Fruit fly (Drosophila melanogaster) whole organism, pupa: ENCODE data around the gene CG12560.
A peak's percentile ranks its signal among the peaks of the same experiment; 100 is the strongest.

ENCODE experiments used
- CG10348 ChIP-seq: fragments of 200-800 bp; sonication (Bioruptor generic); IDR thresholded peaks from 2 replicates; pipeline ENCODE4 v1.3.6; 2022; ENCODE audit warnings: missing biosample characterization, missing genetic modification characterization
- CG17806 ChIP-seq: fragments of 200-800 bp; sonication (Bioruptor generic); optimal IDR thresholded peaks from 2 replicates; lab custom pipeline; 2018; ENCODE audit warnings: missing biosample characterization, mild to moderate bottlenecking, missing genetic modification characterization, moderate library complexity
- CG32121 ChIP-seq: fragments of 200-800 bp; sonication (Bioruptor generic); IDR thresholded peaks from 2 replicates; pipeline ENCODE4 v1.3.6; 2022; ENCODE audit warnings: missing biosample characterization, missing genetic modification characterization
- CG8159 ChIP-seq: fragments of 200-800 bp; sonication (Bioruptor generic); optimal IDR thresholded peaks from 3 replicates; lab custom pipeline; 2018; ENCODE audit warnings: missing biosample characterization, mild to moderate bottlenecking, missing genetic modification characterization, moderate library complexity
- Ets98B ChIP-seq: fragments of 200-800 bp; sonication (Bioruptor generic); IDR thresholded peaks from 2 replicates; pipeline ENCODE4 v1.3.6; 2022; ENCODE audit warnings: missing biosample characterization, missing genetic modification characterization
- Pif1A ChIP-seq: fragments of 200-800 bp; sonication (Bioruptor generic); optimal IDR thresholded peaks from 3 replicates; lab custom pipeline; 2016; ENCODE audit warnings: missing biosample characterization, missing genetic modification characterization
- fd96Ca ChIP-seq: fragments of 200-800 bp; sonication (Bioruptor generic); IDR thresholded peaks from 3 replicates; pipeline ENCODE4 v1.3.6; 2022; ENCODE audit warnings: missing biosample characterization, missing genetic modification characterization
- rn ChIP-seq: fragments of 200-800 bp; sonication (Bioruptor generic); IDR thresholded peaks from 2 replicates; pipeline ENCODE4 v1.3.6; 2022; ENCODE audit warnings: missing biosample characterization, missing genetic modification characterization

dm6 chr2L:7984889-7985514, 24.3 kb downstream of the CG12560 start:
- peak; percentile 30 for TF ChIP-seq CG17806 (tag; lab: Kevin White, UChicago)
- peak; percentile 29; the same call in 1 of the 2 replicates for TF ChIP-seq Ets98B (GFP tag; lab: Robert Waterston, UW)
- peak; percentile 56; the same call in 1 of the 2 replicates for TF ChIP-seq CG32121
- TF ChIP-seq CG8159 (tag; lab: Kevin White, UChicago), result peak; percentile 62
- TF ChIP-seq CG10348 (GFP tag; lab: Robert Waterston, UW), result no peak
- peak; percentile 68 for TF ChIP-seq Pif1A
- TF ChIP-seq fd96Ca, result peak; percentile 58; the same call in 1 of the 3 replicates
- TF ChIP-seq rn (GFP tag; lab: Robert Waterston, UW), result 0 out of 2 replicates have a peak, but pooled peaks have one; percentile 24
